Fruit fly (Drosophila melanogaster) whole organism, wandering third instar larva: ENCODE measurements around the gene Osi18.

Experiments used
- Abd-B ChIP-seq: fragments of >200 bp; optimal IDR thresholded peaks from 2 replicates; lab custom pipeline; 2017; ENCODE audit warnings: missing biosample characterization, missing genetic modification characterization
- Hr78 ChIP-seq: fragments of >200 bp; optimal IDR thresholded peaks from 2 replicates; lab custom pipeline; 2017; ENCODE audit warnings: missing biosample characterization, missing genetic modification characterization
- N ChIP-seq: fragments of >200 bp; optimal IDR thresholded peaks from 2 replicates; lab custom pipeline; 2018; ENCODE audit warnings: missing biosample characterization, missing external identifiers, missing genetic modification characterization
- ey ChIP-seq: fragments of 200-800 bp; sonication (Bioruptor generic); optimal IDR thresholded peaks from 2 replicates; lab custom pipeline; 2016; ENCODE audit warnings: missing biosample characterization, missing genetic modification characterization
- fru ChIP-seq: fragments of 200-800 bp; sonication (Bioruptor generic); optimal IDR thresholded peaks from 3 replicates; lab custom pipeline; 2016; ENCODE audit warnings: missing biosample characterization, mild to moderate bottlenecking, missing genetic modification characterization
- lola ChIP-seq: fragments of >200 bp; optimal IDR thresholded peaks from 2 replicates; lab custom pipeline; 2017; ENCODE audit warnings: missing biosample characterization, missing genetic modification characterization
- psq ChIP-seq: fragments of 200-800 bp; sonication (Bioruptor generic); optimal IDR thresholded peaks from 3 replicates; lab custom pipeline; 2017; ENCODE audit warnings: missing biosample characterization, mild to moderate bottlenecking, missing genetic modification characterization, moderate library complexity
- rgr ChIP-seq: fragments of 200-800 bp; sonication (Bioruptor generic); optimal IDR thresholded peaks from 3 replicates; lab custom pipeline; 2016; ENCODE audit warnings: missing biosample characterization, mild to moderate bottlenecking, missing genetic modification characterization
- usp ChIP-seq: fragments of >200 bp; optimal IDR thresholded peaks from 2 replicates; lab custom pipeline; 2017; ENCODE audit warnings: missing biosample characterization, missing genetic modification characterization

- TF ChIP-seq lola (GFP tag; lab: Kevin White, UChicago) (no peak), ey (GFP tag; lab: Kevin White, UChicago) (no peak), N (GFP tag; lab: Kevin White, UChicago) (no peak), Hr78 (no peak), usp (GFP tag; lab: Kevin White, UChicago) (no peak), psq (no peak), fru (GFP tag; lab: Kevin White, UChicago) (no peak), Abd-B (GFP tag; lab: Kevin White, UChicago) (no peak), rgr (GFP tag; lab: Kevin White, UChicago) (no peak)
These were observed 24.4 kb downstream of the Osi18 start for dm6 chr3R:6354408-6354807.
